Worm (Caenorhabditis elegans): ENCODE measurements around the gene srv-4.

srv-4 gene

ce11 chrIV:4259433-4259832 is 28.8 kb downstream of the srv-4 start (continued):
- no peak for TF ChIP-seq daf-16 (GFP tag; optimal IDR thresholded peaks at IDR 0.05)
- no peak for TF ChIP-seq daf-16 (tag; optimal IDR thresholded peaks at IDR 0.05)
- TF ChIP-seq Y105C5A.15 (GFP tag; IDR thresholded peaks at IDR 0.05) = no peak
- peak in 1 of 2 experiments; percentile 70 for TF ChIP-seq unc-62 (GFP tag; optimal IDR thresholded peaks at IDR 0.05 in 1 of 2)
- no peak for TF ChIP-seq unc-62 (tag; optimal IDR thresholded peaks at IDR 0.05)
- no peak for TF ChIP-seq lin-13 (GFP tag; optimal IDR thresholded peaks at IDR 0.05)
- TF ChIP-seq pqm-1 (tag; optimal IDR thresholded peaks at IDR 0.05) = peak; percentile 74
- TF ChIP-seq lin-39 (tag; optimal IDR thresholded peaks at IDR 0.05) = no peak
- no peak for TF ChIP-seq tra-1 (GFP tag; IDR thresholded peaks at IDR 0.05)
- no peak for TF ChIP-seq gei-8 (GFP tag; optimal IDR thresholded peaks at IDR 0.05)
- peak; percentile 19 for TF ChIP-seq hlh-11 (tag; optimal IDR thresholded peaks at IDR 0.05)
- no peak for TF ChIP-seq ctbp-1 (GFP tag; IDR thresholded peaks at IDR 0.05)
- TF ChIP-seq ZK337.2 (GFP tag; IDR thresholded peaks at IDR 0.05) = no peak
- TF ChIP-seq ceh-32 (tag; optimal IDR thresholded peaks at IDR 0.05; ENCODE audit: poor library complexity) = no peak
- no peak for TF ChIP-seq madf-9 (GFP tag; conservative IDR thresholded peaks at IDR 0.05)
- TF ChIP-seq duxl-1 (tag; optimal IDR thresholded peaks at IDR 0.05; ENCODE audit: poor library complexity) = no peak
- no peak for TF ChIP-seq mxl-3 (GFP tag; optimal IDR thresholded peaks at IDR 0.05)
- TF ChIP-seq tag-97 (GFP tag; IDR thresholded peaks at IDR 0.05) = no peak
- no peak for TF ChIP-seq ceh-62 (tag; optimal IDR thresholded peaks at IDR 0.05)

ce11 chrIV:4254989-4255582 is 33.1 kb downstream of the srv-4 start:
- TF ChIP-seq ZK337.2 (GFP tag; IDR thresholded peaks at IDR 0.05) (no peak), set-16 (GFP tag; IDR thresholded peaks at IDR 0.05) (peak; percentile 77)

ce11 chrIV:4247770-4248169 is 40.5 kb downstream of the srv-4 start, which contains the start of gene ama-1:
TSS of gene ama-1 (plus strand) at chrIV:4248070.
- TF ChIP-seq pqm-1 (tag; optimal IDR thresholded peaks at IDR 0.05) (no peak), dmd-9 (GFP tag; IDR thresholded peaks at IDR 0.05) (no peak), attf-4 (tag; optimal IDR thresholded peaks at IDR 0.05) (no peak), ceh-28 (tag; optimal IDR thresholded peaks at IDR 0.05) (no peak), daf-19 (GFP tag; conservative IDR thresholded peaks at IDR 0.05) (no peak), Y5F2A.4 (GFP tag; optimal IDR thresholded peaks at IDR 0.05) (no peak), snpc-4 (tag; optimal IDR thresholded peaks at IDR 0.05) (no peak), ces-1 (GFP tag; optimal IDR thresholded peaks at IDR 0.05) (no peak), Y75B8A.6 (GFP tag; IDR thresholded peaks at IDR 0.05) (no peak), unc-39 (tag; optimal IDR thresholded peaks at IDR 0.05) (no peak)

- TF ChIP-seq hlh-11 (tag; optimal IDR thresholded peaks at IDR 0.05) (no peak), mes-2 (tag; optimal IDR thresholded peaks at IDR 0.05; ENCODE audit: poor library complexity, severe bottlenecking) (peak; percentile 74), mxl-3 (GFP tag; optimal IDR thresholded peaks at IDR 0.05) (no peak), F10B5.3 (tag; optimal IDR thresholded peaks at IDR 0.05) (no peak), daf-16 (GFP tag; optimal IDR thresholded peaks at IDR 0.05) (no peak), daf-16 (tag; optimal IDR thresholded peaks at IDR 0.05) (peak; percentile 0), nhr-111 (GFP tag; optimal IDR thresholded peaks at IDR 0.05) (no peak), lin-15B (tag; optimal IDR thresholded peaks at IDR 0.05) (no peak), dve-1 (tag; optimal IDR thresholded peaks at IDR 0.05; ENCODE audit: insufficient read depth) (peak; percentile 32), fos-1 (tag; optimal IDR thresholded peaks at IDR 0.05) (no peak), ctbp-1 (GFP tag; IDR thresholded peaks at IDR 0.05) (no peak), pqm-1 (tag; optimal IDR thresholded peaks at IDR 0.05) (no peak), ceh-28 (tag; optimal IDR thresholded peaks at IDR 0.05) (no peak), lsy-2 (tag; optimal IDR thresholded peaks at IDR 0.05) (peak in 1 of 2 experiments; percentile 80), mep-1 (tag; optimal IDR thresholded peaks at IDR 0.05) (peak; percentile 11), lin-13 (GFP tag; optimal IDR thresholded peaks at IDR 0.05) (no peak), tra-1 (GFP tag; IDR thresholded peaks at IDR 0.05) (no peak), pha-4 (GFP tag; IDR thresholded peaks at IDR 0.05) (no peak; the same call in 1 of the 2 replicates), pha-4 (tag; optimal IDR thresholded peaks at IDR 0.05) (no peak), rbr-2 (tag; optimal IDR thresholded peaks at IDR 0.05) (peak; percentile 42), zfp-2 (tag; optimal IDR thresholded peaks at IDR 0.05) (no peak), F49E8.2 (tag; optimal IDR thresholded peaks at IDR 0.05; ENCODE audit: borderline replicate concordance) (no peak), Y48G9A.11 (GFP tag; IDR thresholded peaks at IDR 0.05) (no peak), ama-1 (optimal IDR thresholded peaks at IDR 0.05) (no peak), madf-5 (GFP tag; IDR thresholded peaks at IDR 0.05) (no peak), lin-38 (GFP tag; IDR thresholded peaks at IDR 0.05) (peak; percentile 55)
Observed at ce11 chrIV:4247334-4247733, 40.9 kb downstream of the srv-4 start.
